Worm (Caenorhabditis elegans) whole organism, young adult: ENCODE measurements around the gene C48D1.5.

Experiments used
- him-1 ChIP-seq: sonication (generic microtip); optimal IDR thresholded peaks from 2 replicates; lab custom pipeline; 2016; ENCODE audit warnings: missing genotype, missing genetic modification reagents, missing genetic modification characterization, missing compliant biosample characterization
- lsy-27 ChIP-seq: sonication (generic microtip); optimal IDR thresholded peaks from 2 replicates; lab custom pipeline; 2017; ENCODE audit warnings: missing genetic modification characterization, mild to moderate bottlenecking, missing compliant biosample characterization, antibody characterized with exemption, missing genotype, borderline replicate concordance; ENCODE audit not compliant: insufficient read depth

DNA sequence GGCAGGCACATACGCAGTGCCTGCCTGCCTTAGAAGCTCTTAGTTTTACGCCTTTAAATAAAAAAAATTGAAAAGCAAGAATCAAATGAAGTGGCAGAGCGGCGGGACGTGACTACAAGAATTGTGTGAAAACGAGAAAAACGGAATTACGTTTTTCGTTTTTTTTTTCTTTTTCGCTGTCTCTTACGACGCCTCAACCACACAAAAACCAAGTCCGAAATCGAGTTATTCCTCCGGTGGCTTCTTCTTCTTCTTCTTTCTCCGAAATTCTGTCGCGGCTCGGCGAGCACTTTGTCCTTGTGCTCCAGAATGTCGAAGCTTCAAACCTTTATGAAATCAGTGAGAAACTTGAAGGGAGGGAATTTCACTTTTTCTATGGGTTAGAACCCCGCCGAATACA lies 1.2 kb upstream of the C48D1.5 start:
- TF ChIP-seq lsy-27 (tag; lab: Kevin White, UChicago) (no peak), him-1 (no peak)
